Fruit fly (Drosophila melanogaster) whole organism, embryonic: Measurements from ENCODE around the gene CG4455.

Source experiments
- CG1024 ChIP-seq: fragments of 200-800 bp; sonication (Bioruptor generic); IDR thresholded peaks from 2 replicates; pipeline ENCODE4 v1.3.6; 2022; ENCODE audit warnings: missing biosample characterization, missing genetic modification characterization
- CG10366 ChIP-seq: fragments of 200-800 bp; sonication (Bioruptor generic); IDR thresholded peaks from 2 replicates; pipeline ENCODE4 v1.3.6; 2022; ENCODE audit warnings: missing biosample characterization, missing genetic modification characterization
- CG10431 ChIP-seq: fragments of 200-800 bp; sonication (Bioruptor generic); optimal IDR thresholded peaks from 3 replicates; lab custom pipeline; 2018; ENCODE audit warnings: missing biosample characterization, mild to moderate bottlenecking, missing genetic modification characterization
- CG11085 ChIP-seq: fragments of 200-800 bp; sonication (Bioruptor generic); IDR thresholded peaks from 2 replicates; pipeline ENCODE4 v1.3.6; 2022; ENCODE audit warnings: missing biosample characterization, missing genetic modification characterization
- CG11696 ChIP-seq: fragments of 200-800 bp; sonication (Bioruptor generic); IDR thresholded peaks from 2 replicates; pipeline ENCODE4 v1.3.6; 2022; ENCODE audit warnings: missing biosample characterization, missing genetic modification characterization
- CG12071 ChIP-seq: fragments of 200-800 bp; sonication (Bioruptor generic); optimal IDR thresholded peaks from 3 replicates; lab custom pipeline; 2018; ENCODE audit warnings: missing biosample characterization, mild to moderate bottlenecking, missing genetic modification characterization
- CG12659 ChIP-seq: fragments of 200-800 bp; sonication (Bioruptor generic); optimal IDR thresholded peaks from 3 replicates; lab custom pipeline; 2017; ENCODE audit warnings: mild to moderate bottlenecking, missing biosample characterization, missing genetic modification reagents, missing genetic modification characterization
- CG16815 ChIP-seq: fragments of 200-800 bp; sonication (Bioruptor generic); optimal IDR thresholded peaks from 3 replicates; lab custom pipeline; 2017; ENCODE audit warnings: missing biosample characterization, mild to moderate bottlenecking, missing genetic modification characterization
- CG18262 ChIP-seq: fragments of 200-800 bp; optimal IDR thresholded peaks from 3 replicates; lab custom pipeline; 2019; ENCODE audit warnings: missing biosample characterization, mild to moderate bottlenecking, missing genetic modification characterization, moderate library complexity
- CG2129 ChIP-seq: fragments of 200-800 bp; sonication (Bioruptor generic); IDR thresholded peaks from 2 replicates; pipeline ENCODE4 v1.3.6; 2022; ENCODE audit warnings: missing biosample characterization, missing genetic modification characterization; ENCODE audit not compliant: partially characterized antibody
- CG2202 ChIP-seq: fragments of 200-800 bp; sonication (Bioruptor generic); optimal IDR thresholded peaks from 2 replicates; lab custom pipeline; 2018; ENCODE audit warnings: missing biosample characterization, mild to moderate bottlenecking, missing genetic modification characterization
- CG6689 ChIP-seq: fragments of 200-800 bp; sonication (Bioruptor generic); IDR thresholded peaks from 2 replicates; pipeline ENCODE4 v1.3.6; 2022; ENCODE audit warnings: missing biosample characterization, missing genetic modification characterization
- CG7745 ChIP-seq: fragments of 200-800 bp; sonication (Bioruptor generic); optimal IDR thresholded peaks from 2 replicates; lab custom pipeline; 2018; ENCODE audit warnings: missing biosample characterization, mild to moderate bottlenecking, missing genetic modification characterization, moderate library complexity
- CG8089 ChIP-seq: fragments of 200-800 bp; sonication (Bioruptor generic); optimal IDR thresholded peaks from 3 replicates; lab custom pipeline; 2016; ENCODE audit warnings: missing biosample characterization, missing genetic modification characterization
- CG8359 ChIP-seq: fragments of 200-800 bp; sonication (Bioruptor generic); optimal IDR thresholded peaks from 2 replicates; lab custom pipeline; 2017; ENCODE audit warnings: missing biosample characterization, mild to moderate bottlenecking, missing genetic modification characterization, borderline replicate concordance
- CG9609 ChIP-seq: fragments of 200-800 bp; sonication (Bioruptor generic); optimal IDR thresholded peaks from 3 replicates; lab custom pipeline; 2016; ENCODE audit warnings: missing biosample characterization, missing genetic modification characterization
- CoRest ChIP-seq: fragments of 200-800 bp; sonication (Bioruptor generic); optimal IDR thresholded peaks from 3 replicates; lab custom pipeline; 2018; ENCODE audit warnings: missing biosample characterization, mild to moderate bottlenecking, missing genetic modification characterization, moderate library complexity
- Doc2 ChIP-seq: fragments of 200-800 bp; sonication (Bioruptor generic); IDR thresholded peaks from 2 replicates; pipeline ENCODE4 v1.3.6; 2022; ENCODE audit warnings: missing biosample characterization, missing genetic modification characterization
- H2.0 ChIP-seq: fragments of 200-800 bp; sonication (Bioruptor generic); IDR thresholded peaks from 2 replicates; pipeline ENCODE4 v1.3.6; 2022; ENCODE audit warnings: missing biosample characterization, missing genetic modification characterization
- HLH3B ChIP-seq: fragments of 200-800 bp; sonication (Bioruptor generic); IDR thresholded peaks from 2 replicates; pipeline ENCODE4 v1.3.6; 2022; ENCODE audit warnings: missing biosample characterization, missing genetic modification characterization
- HmgD ChIP-seq: fragments of 200-800 bp; sonication (Bioruptor generic); optimal IDR thresholded peaks from 3 replicates; lab custom pipeline; 2016; ENCODE audit warnings: missing biosample characterization, missing genetic modification characterization
- Mrtf ChIP-seq: fragments of 200-800 bp; sonication (Bioruptor generic); IDR thresholded peaks from 3 replicates; pipeline ENCODE4 v1.3.6; 2022; ENCODE audit warnings: missing biosample characterization, missing genetic modification characterization
- Oli ChIP-seq: fragments of 200-800 bp; sonication (Bioruptor generic); optimal IDR thresholded peaks from 2 replicates; lab custom pipeline; 2018; ENCODE audit warnings: missing biosample characterization, mild to moderate bottlenecking, missing genetic modification characterization, moderate library complexity
- Six4 ChIP-seq: fragments of 200-800 bp; sonication (Bioruptor generic); optimal IDR thresholded peaks from 2 replicates; lab custom pipeline; 2016; ENCODE audit warnings: missing biosample characterization, missing genetic modification characterization
- Tbp ChIP-seq: fragments of >200 bp; optimal IDR thresholded peaks from 2 replicates; lab custom pipeline; 2018; ENCODE audit warnings: missing biosample characterization, missing genetic modification characterization
- Vsx1 ChIP-seq: fragments of 200-800 bp; sonication (Bioruptor generic); optimal IDR thresholded peaks from 2 replicates; lab custom pipeline; 2017; ENCODE audit warnings: missing biosample characterization, mild to moderate bottlenecking, missing genetic modification characterization, missing genetic modification reagents
- Xbp1 ChIP-seq: fragments of 200-800 bp; sonication (Bioruptor generic); optimal IDR thresholded peaks from 3 replicates; lab custom pipeline; 2016; ENCODE audit warnings: missing biosample characterization, mild to moderate bottlenecking, missing genetic modification characterization
- bsh ChIP-seq, 2 experiments: fragments of 200-800 bp; sonication (Bioruptor generic); optimal IDR thresholded peaks; 2 replicates each; lab custom pipeline; 2017 to 2018; ENCODE audit warnings: mild to moderate bottlenecking in 2 of 2, missing biosample characterization in 2 of 2, missing genetic modification characterization in 2 of 2, moderate library complexity in 1 of 2
- cato ChIP-seq: fragments of 200-800 bp; sonication (Bioruptor generic); optimal IDR thresholded peaks from 2 replicates; lab custom pipeline; 2016; ENCODE audit warnings: missing biosample characterization, missing genetic modification characterization, borderline replicate concordance
- caup ChIP-seq: fragments of 200-800 bp; sonication (Bioruptor generic); optimal IDR thresholded peaks from 3 replicates; lab custom pipeline; 2017; ENCODE audit warnings: missing biosample characterization, mild to moderate bottlenecking, missing genetic modification characterization, moderate library complexity; ENCODE audit not compliant: severe bottlenecking
- chinmo ChIP-seq: fragments of 200-800 bp; sonication (Bioruptor generic); IDR thresholded peaks from 4 replicates; pipeline ENCODE4 v1.3.6; 2022; ENCODE audit warnings: missing biosample characterization, missing genetic modification characterization; ENCODE audit not compliant: partially characterized antibody
- chm ChIP-seq: fragments of 200-800 bp; sonication (Bioruptor generic); IDR thresholded peaks from 2 replicates; pipeline ENCODE4 v1.3.6; 2022; ENCODE audit warnings: missing biosample characterization, missing genetic modification characterization
- corto ChIP-seq: fragments of 200-800 bp; sonication (Bioruptor generic); optimal IDR thresholded peaks from 2 replicates; lab custom pipeline; 2016; ENCODE audit warnings: missing biosample characterization, mild to moderate bottlenecking, missing genetic modification characterization, moderate library complexity
- crol ChIP-seq: fragments of 200-800 bp; sonication (Bioruptor generic); IDR thresholded peaks from 2 replicates; pipeline ENCODE4 v1.3.6; 2022; ENCODE audit warnings: missing biosample characterization, missing genetic modification characterization
- ewg ChIP-seq: fragments of 200-800 bp; sonication (Bioruptor generic); optimal IDR thresholded peaks from 3 replicates; lab custom pipeline; 2017; ENCODE audit warnings: mild to moderate bottlenecking, missing biosample characterization, missing genetic modification reagents, missing genetic modification characterization
- kah ChIP-seq: fragments of 200-800 bp; sonication (Bioruptor generic); optimal IDR thresholded peaks from 2 replicates; lab custom pipeline; 2018; ENCODE audit warnings: missing biosample characterization, mild to moderate bottlenecking, missing genetic modification characterization
- mirr ChIP-seq: fragments of 200-800 bp; sonication (Bioruptor generic); optimal IDR thresholded peaks from 3 replicates; lab custom pipeline; 2018; ENCODE audit warnings: missing biosample characterization, mild to moderate bottlenecking, missing genetic modification characterization
- nerfin-1 ChIP-seq: fragments of 200-800 bp; sonication (Bioruptor generic); optimal IDR thresholded peaks from 3 replicates; lab custom pipeline; 2019; ENCODE audit warnings: missing biosample characterization, mild to moderate bottlenecking, missing genetic modification characterization, moderate library complexity
- oc ChIP-seq: fragments of 200-800 bp; sonication (Bioruptor generic); optimal IDR thresholded peaks from 2 replicates; lab custom pipeline; 2018; ENCODE audit warnings: missing biosample characterization, mild to moderate bottlenecking, missing genetic modification characterization, moderate library complexity
- odd ChIP-seq: fragments of 200-800 bp; sonication (Bioruptor generic); optimal IDR thresholded peaks from 2 replicates; lab custom pipeline; 2017; ENCODE audit warnings: missing biosample characterization, mild to moderate bottlenecking, missing genetic modification characterization
- onecut ChIP-seq: fragments of 200-800 bp; sonication (Bioruptor generic); IDR thresholded peaks from 2 replicates; pipeline ENCODE4 v1.3.6; 2022; ENCODE audit warnings: missing biosample characterization, missing genetic modification characterization
- org-1 ChIP-seq: fragments of 200-800 bp; sonication (Bioruptor generic); optimal IDR thresholded peaks from 2 replicates; lab custom pipeline; 2017; ENCODE audit warnings: missing biosample characterization, missing genetic modification characterization
- pan ChIP-seq, 4 experiments: fragments of >200 bp in 3 of 4; fragments of 200-800 bp in 1 of 4; sonication (Bioruptor generic) in 1 of 4; optimal IDR thresholded peaks in 3 of 4; IDR thresholded peaks in 1 of 4; 2 replicates each; pipeline versions ENCODE4 v1.3.6 to Lab custom; 2017 to 2022; ENCODE audit warnings: missing biosample characterization in 2 of 4, missing genetic modification characterization in 2 of 4, mixed read lengths in 1 of 4
- pita ChIP-seq: fragments of 200-800 bp; sonication (Bioruptor generic); optimal IDR thresholded peaks from 2 replicates; lab custom pipeline; 2017; ENCODE audit warnings: missing biosample characterization, mild to moderate bottlenecking, missing genetic modification characterization
- scrt ChIP-seq: fragments of 200-800 bp; sonication (Bioruptor generic); optimal IDR thresholded peaks from 2 replicates; lab custom pipeline; 2018; ENCODE audit warnings: missing biosample characterization, mild to moderate bottlenecking, missing genetic modification characterization, moderate library complexity
- sima ChIP-seq: fragments of 200-800 bp; sonication (Bioruptor generic); optimal IDR thresholded peaks from 2 replicates; lab custom pipeline; 2016; ENCODE audit warnings: missing biosample characterization, missing genetic modification characterization
- tio ChIP-seq: fragments of 200-800 bp; sonication (Bioruptor generic); optimal IDR thresholded peaks from 2 replicates; lab custom pipeline; 2017; ENCODE audit warnings: missing biosample characterization, missing genetic modification characterization, inconsistent platforms
- toy ChIP-seq: fragments of 200-800 bp; sonication (Bioruptor generic); IDR thresholded peaks from 2 replicates; pipeline ENCODE4 v1.3.6; 2022; ENCODE audit warnings: missing biosample characterization, missing genetic modification characterization
- vvl ChIP-seq: fragments of 200-800 bp; sonication (Bioruptor generic); IDR thresholded peaks from 2 replicates; pipeline ENCODE4 v1.3.6; 2022; ENCODE audit warnings: missing biosample characterization, missing genetic modification characterization
- wor ChIP-seq: fragments of 200-800 bp; sonication (Bioruptor generic); IDR thresholded peaks from 2 replicates; pipeline ENCODE4 v1.3.6; 2022; ENCODE audit warnings: missing biosample characterization, missing genetic modification characterization

CG4455 gene

DNA sequence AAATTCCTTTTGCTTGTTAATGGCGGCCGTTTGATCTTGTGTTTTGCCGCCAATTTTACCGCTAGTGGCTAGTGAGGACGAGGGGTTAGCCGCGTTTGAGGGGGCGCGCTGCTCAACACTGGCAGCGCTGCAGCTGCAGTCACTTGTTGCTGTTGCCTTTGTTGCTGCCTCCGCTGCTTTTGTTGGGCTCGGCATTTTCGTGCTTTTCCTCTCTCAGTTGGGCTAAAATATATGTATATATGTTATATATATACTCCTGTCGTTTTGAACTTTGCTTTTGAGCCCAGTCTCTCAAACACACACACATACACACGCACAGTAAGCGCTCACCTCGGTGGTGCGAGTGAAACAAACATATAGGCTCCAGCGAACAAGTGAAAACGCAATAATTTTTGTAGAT lies 27.9 kb upstream of the CG4455 start (continued):
- TF ChIP-seq CoRest (tag; lab: Kevin White, UChicago) (no peak), Vsx1 (GFP tag; lab: Kevin White, UChicago) (no peak), pita (no peak), oc (tag; lab: Kevin White, UChicago) (peak; percentile 19), chinmo (GFP tag; lab: Robert Waterston, UW) (peak; percentile 65; the same call in 3 of the 4 replicates), odd (no peak), CG7745 (tag; lab: Kevin White, UChicago) (no peak), Mrtf (GFP tag; lab: Robert Waterston, UW) (no peak), CG11085 (GFP tag; lab: Robert Waterston, UW) (no peak), nerfin-1 (tag; lab: Kevin White, UChicago) (no peak), chm (peak; percentile 43; the same call in 1 of the 2 replicates), CG8359 (GFP tag; lab: Kevin White, UChicago) (no peak), CG12071 (GFP tag; lab: Kevin White, UChicago) (no peak), corto (peak; percentile 62), caup (no peak), CG16815 (GFP tag; lab: Kevin White, UChicago) (no peak), CG18262 (no peak), onecut (GFP tag; lab: Robert Waterston, UW) (no peak), CG8089 (GFP tag; lab: Kevin White, UChicago) (no peak), vvl (peak; percentile 24; the same call in 1 of the 2 replicates), Tbp (GFP tag; lab: Kevin White, UChicago) (no peak), pan (optimal IDR thresholded peaks at IDR 0.05; lab: Kevin White, UChicago) (no peak), pan (GFP tag; optimal IDR thresholded peaks at IDR 0.05 in 1 of 2, IDR thresholded peaks at IDR 0.05 in 1 of 2) (peak in 1 of 2 experiments; percentile 74), CG6689 (no peak), toy (no peak), tio (GFP tag; lab: Kevin White, UChicago) (no peak), CG2202 (tag; lab: Kevin White, UChicago) (no peak), cato (GFP tag; lab: Kevin White, UChicago) (no peak), sima (no peak), Six4 (GFP tag; lab: Kevin White, UChicago) (no peak), org-1 (GFP tag; lab: Kevin White, UChicago) (no peak), H2.0 (GFP tag; lab: Robert Waterston, UW) (no peak), HLH3B (GFP tag; lab: Robert Waterston, UW) (peak; percentile 7; the same call in 1 of the 2 replicates), CG1024 (GFP tag; lab: Robert Waterston, UW) (no peak), CG2129 (GFP tag; lab: Robert Waterston, UW) (no peak), CG11696 (GFP tag; lab: Robert Waterston, UW) (0 out of 2 replicates have a peak, but pooled peaks have one; percentile 28), wor (GFP tag; lab: Robert Waterston, UW) (no peak), CG12659 (no peak), ewg (GFP tag; lab: Kevin White, UChicago) (no peak), CG9609 (GFP tag; lab: Kevin White, UChicago) (no peak), CG10366 (GFP tag; lab: Robert Waterston, UW) (no peak), crol (GFP tag; lab: Robert Waterston, UW) (peak; percentile 93), bsh (GFP tag; optimal IDR thresholded peaks at IDR 0.05; lab: Kevin White, UChicago) (no peak), Xbp1 (no peak), kah (peak; percentile 98), Doc2 (GFP tag; lab: Robert Waterston, UW) (no peak), CG10431 (GFP tag; lab: Kevin White, UChicago) (peak; percentile 15), Oli (tag; lab: Kevin White, UChicago) (no peak), HmgD (GFP tag; lab: Kevin White, UChicago) (no peak), scrt (peak; percentile 82), mirr (GFP tag; lab: Kevin White, UChicago) (peak; percentile 1)
